Worm (Caenorhabditis elegans) whole organism, young adult: ENCODE results near the gene ZK822.1.

ENCODE experiments used
- D2030.7 ChIP-seq: fragments of 200-800 bp; sonication (Bioruptor generic); IDR thresholded peaks from 2 replicates; pipeline ENCODE4 v1.3.6; 2022; ENCODE audit warnings: missing genetic modification reagents, missing genetic modification characterization, missing compliant biosample characterization
- F49E8.2 ChIP-seq: sonication (generic microtip); optimal IDR thresholded peaks from 3 replicates; lab custom pipeline; 2017; ENCODE audit warnings: missing genetic modification characterization, mild to moderate bottlenecking, missing compliant biosample characterization, antibody characterized with exemption, moderate library complexity; ENCODE audit not compliant: insufficient read depth
- ama-1 ChIP-seq, 3 experiments: fragments of 150-350 bp in 1 of 3; sonication (generic microtip) in 2 of 3; optimal IDR thresholded peaks; 2 replicates each; lab custom pipeline; 2014 to 2018; ENCODE audit warnings: missing biosample characterization in 2 of 3, missing genetic modification characterization in 2 of 3, missing genetic modification reagents in 2 of 3
- ekl-4 ChIP-seq: fragments of 200-800 bp; sonication (Bioruptor generic); IDR thresholded peaks from 2 replicates; pipeline ENCODE4 v1.3.6; 2022; ENCODE audit warnings: missing genetic modification reagents, missing genetic modification characterization, missing compliant biosample characterization
- him-1 ChIP-seq: sonication (generic microtip); optimal IDR thresholded peaks from 2 replicates; lab custom pipeline; 2016; ENCODE audit warnings: missing genotype, missing genetic modification reagents, missing genetic modification characterization, missing compliant biosample characterization
- nhr-80 ChIP-seq: sonication (generic microtip); optimal IDR thresholded peaks from 2 replicates; lab custom pipeline; 2016; ENCODE audit warnings: missing genetic modification characterization, missing compliant biosample characterization
- pha-4 ChIP-seq: fragments of 150-350 bp; sonication (generic microtip); optimal IDR thresholded peaks from 2 replicates; lab custom pipeline; 2014; ENCODE audit warnings: missing biosample characterization, missing genetic modification reagents, missing genetic modification characterization
- snpc-1.1 ChIP-seq: sonication (generic microtip); optimal IDR thresholded peaks from 2 replicates; lab custom pipeline; 2017; ENCODE audit warnings: missing genetic modification characterization, mild to moderate bottlenecking, missing compliant biosample characterization, antibody characterized with exemption, moderate library complexity, missing genotype, missing genetic modification reagents; ENCODE audit not compliant: insufficient read depth
- unc-62 ChIP-seq: fragments of 150-350 bp; optimal IDR thresholded peaks from 2 replicates; lab custom pipeline; 2014; ENCODE audit warnings: missing biosample characterization, missing genetic modification reagents, missing genetic modification characterization
- ztf-22 ChIP-seq: fragments of 200-800 bp; sonication (Bioruptor generic); optimal IDR thresholded peaks from 2 replicates; lab custom pipeline; 2018; ENCODE audit warnings: mild to moderate bottlenecking, missing genetic modification characterization, moderate library complexity, missing compliant biosample characterization
- ztf-25 ChIP-seq: fragments of 200-800 bp; sonication (Bioruptor generic); IDR thresholded peaks from 2 replicates; pipeline ENCODE4 v1.3.6; 2022; ENCODE audit warnings: missing genetic modification reagents, missing genetic modification characterization, missing compliant biosample characterization

DNA sequence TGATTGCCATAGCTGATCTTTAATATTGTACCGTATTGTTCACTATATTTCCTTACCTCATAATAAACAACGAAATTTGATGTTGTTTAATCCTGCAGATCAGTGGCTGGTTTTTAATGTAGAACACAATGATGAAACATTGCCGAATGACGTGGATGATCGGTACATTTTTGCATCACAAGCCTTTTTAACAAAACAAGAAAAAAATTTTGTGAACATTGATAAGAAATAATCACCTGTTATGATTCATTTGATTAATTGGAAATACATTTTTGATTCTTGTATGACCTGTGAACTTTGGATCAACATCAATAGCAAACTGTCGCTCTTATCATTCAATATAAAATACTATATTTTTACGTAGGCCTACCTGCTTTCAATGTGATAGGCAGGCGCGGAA, 19.1 kb downstream of the ZK822.1 start:
- TF ChIP-seq F49E8.2 (tag; lab: Kevin White, UChicago) (no peak), D2030.7 (no peak), ztf-25 (GFP tag; lab: Robert Waterston, UW) (no peak), pha-4 (no peak), ekl-4 (no peak), ama-1 (optimal IDR thresholded peaks at IDR 0.05; lab: Kevin White, UChicago) (no peak), ama-1 (GFP tag; optimal IDR thresholded peaks at IDR 0.05; lab: Kevin White, UChicago) (no peak), nhr-80 (peak; percentile 1), snpc-1.1 (tag; lab: Kevin White, UChicago) (no peak), unc-62 (GFP tag; lab: Kevin White, UChicago) (no peak), ztf-22 (GFP tag; lab: Kevin White, UChicago) (no peak), him-1 (tag; lab: Kevin White, UChicago) (no peak)
